Fruit fly (Drosophila melanogaster): Measurements from ENCODE around the gene CG3558.

dm6 chr2L:3043647-3044046 is 51.0 kb downstream of the CG3558 start, which contains the start of gene FASN2:
- no peak for TF ChIP-seq insv (optimal IDR thresholded peaks at IDR 0.05)
- TF ChIP-seq h (optimal IDR thresholded peaks at IDR 0.05) = no peak
- no peak for TF ChIP-seq psq (optimal IDR thresholded peaks at IDR 0.05)
- no peak for TF ChIP-seq ttk (optimal IDR thresholded peaks at IDR 0.05)
- TF ChIP-seq Sin3A (optimal IDR thresholded peaks at IDR 0.05) = no peak

Measured in Kc167 (cell line).